Worm (Caenorhabditis elegans) whole organism, young adult: ENCODE data around the gene dmsr-6.

Source experiments
- cebp-1 ChIP-seq, 2 experiments: fragments of 200-800 bp in 1 of 2; sonication (Bioruptor generic) in 1 of 2; sonication (generic microtip) in 1 of 2; IDR thresholded peaks in 1 of 2; optimal IDR thresholded peaks in 1 of 2; 2 replicates each; pipeline versions ENCODE4 v1.3.6 to Lab custom; 2017 to 2022; ENCODE audit warnings: missing compliant biosample characterization in 2 of 2, missing genetic modification characterization in 2 of 2, mild to moderate bottlenecking in 1 of 2, missing genetic modification reagents in 1 of 2, moderate library complexity in 1 of 2
- chd-7 ChIP-seq: sonication (generic microtip); optimal IDR thresholded peaks from 2 replicates; lab custom pipeline; 2016; ENCODE audit warnings: mild to moderate bottlenecking, missing genetic modification characterization, moderate library complexity, missing compliant biosample characterization
- egl-44 ChIP-seq: fragments of 200-800 bp; sonication (Bioruptor generic); IDR thresholded peaks from 2 replicates; pipeline ENCODE4 v1.3.6; 2022; ENCODE audit warnings: missing genetic modification reagents, missing genetic modification characterization, missing compliant biosample characterization
- pha-4 ChIP-seq: fragments of 150-350 bp; sonication (generic microtip); optimal IDR thresholded peaks from 2 replicates; lab custom pipeline; 2014; ENCODE audit warnings: missing biosample characterization, missing genetic modification reagents, missing genetic modification characterization
- snpc-1.3 ChIP-seq: sonication (generic microtip); optimal IDR thresholded peaks from 2 replicates; lab custom pipeline; 2017; ENCODE audit warnings: missing genetic modification characterization, mild to moderate bottlenecking, missing compliant biosample characterization, antibody characterized with exemption, moderate library complexity, missing genotype, missing genetic modification reagents; ENCODE audit not compliant: insufficient read depth
- snpc-4 ChIP-seq, 5 experiments: fragments of 150-350 bp in 1 of 5; sonication (generic microtip) in 4 of 5; optimal IDR thresholded peaks; 2 replicates each; lab custom pipeline; 2014 to 2018; ENCODE audit warnings: missing genetic modification characterization in 5 of 5, missing biosample characterization in 3 of 5, antibody characterized with exemption in 2 of 5, mild to moderate bottlenecking in 2 of 5, missing compliant biosample characterization in 2 of 5, missing genotype in 2 of 5, moderate library complexity in 2 of 5, missing genetic modification reagents in 1 of 5
- tbx-9 ChIP-seq: sonication (generic microtip); optimal IDR thresholded peaks from 2 replicates; lab custom pipeline; 2016; ENCODE audit warnings: borderline replicate concordance, missing genetic modification characterization, inconsistent platforms, missing compliant biosample characterization
- unc-62 ChIP-seq: fragments of 150-350 bp; optimal IDR thresholded peaks from 2 replicates; lab custom pipeline; 2014; ENCODE audit warnings: missing biosample characterization, missing genetic modification reagents, missing genetic modification characterization
- xnd-1 ChIP-seq: sonication (generic microtip); optimal IDR thresholded peaks from 2 replicates; lab custom pipeline; 2016; ENCODE audit warnings: missing genotype, missing genetic modification reagents, missing genetic modification characterization, missing compliant biosample characterization

ce11 chrII:14470020-14470419 is 14.6 kb downstream of the dmsr-6 start:
- TF ChIP-seq pha-4, result no peak
- no peak for TF ChIP-seq snpc-1.3 (tag; lab: Kevin White, UChicago)
- TF ChIP-seq snpc-4 (GFP tag; optimal IDR thresholded peaks at IDR 0.05; lab: Kevin White, UChicago), result no peak
- no peak for TF ChIP-seq snpc-4 (tag; optimal IDR thresholded peaks at IDR 0.05; lab: Kevin White, UChicago)
- TF ChIP-seq chd-7 (tag; lab: Kevin White, UChicago), result no peak
- TF ChIP-seq xnd-1 (tag; lab: Kevin White, UChicago), result no peak
- no peak for TF ChIP-seq cebp-1 (GFP tag; IDR thresholded peaks at IDR 0.05; lab: Robert Waterston, UW)
- TF ChIP-seq cebp-1 (tag; optimal IDR thresholded peaks at IDR 0.05; lab: Kevin White, UChicago), result no peak
- TF ChIP-seq egl-44 (GFP tag; lab: Robert Waterston, UW), result no peak
- no peak for TF ChIP-seq unc-62 (GFP tag; lab: Kevin White, UChicago)
- TF ChIP-seq tbx-9 (tag; lab: Kevin White, UChicago), result no peak
